Fruit fly (Drosophila melanogaster) whole organism, wandering third instar larva: ENCODE data around the gene CG34462.

Experiments
- Abd-B ChIP-seq: fragments of >200 bp; optimal IDR thresholded peaks from 2 replicates; lab custom pipeline; 2017; ENCODE audit warnings: missing biosample characterization, missing genetic modification characterization
- HLH106 ChIP-seq: fragments of 200-800 bp; optimal IDR thresholded peaks from 3 replicates; lab custom pipeline; 2019; ENCODE audit warnings: missing biosample characterization, mild to moderate bottlenecking, missing genetic modification characterization, moderate library complexity
- brk ChIP-seq: fragments of 200-800 bp; sonication (Bioruptor generic); optimal IDR thresholded peaks from 2 replicates; lab custom pipeline; 2016; ENCODE audit warnings: missing biosample characterization, mild to moderate bottlenecking, missing genetic modification characterization
- pan ChIP-seq: fragments of >200 bp; optimal IDR thresholded peaks from 2 replicates; lab custom pipeline; 2017
- psq ChIP-seq: fragments of 200-800 bp; sonication (Bioruptor generic); optimal IDR thresholded peaks from 3 replicates; lab custom pipeline; 2017; ENCODE audit warnings: missing biosample characterization, mild to moderate bottlenecking, missing genetic modification characterization, moderate library complexity
- woc ChIP-seq: sonication (Bioruptor generic); optimal IDR thresholded peaks from 2 replicates; lab custom pipeline; 2016; ENCODE audit warnings: missing biosample characterization, mild to moderate bottlenecking, missing genetic modification characterization

DNA sequence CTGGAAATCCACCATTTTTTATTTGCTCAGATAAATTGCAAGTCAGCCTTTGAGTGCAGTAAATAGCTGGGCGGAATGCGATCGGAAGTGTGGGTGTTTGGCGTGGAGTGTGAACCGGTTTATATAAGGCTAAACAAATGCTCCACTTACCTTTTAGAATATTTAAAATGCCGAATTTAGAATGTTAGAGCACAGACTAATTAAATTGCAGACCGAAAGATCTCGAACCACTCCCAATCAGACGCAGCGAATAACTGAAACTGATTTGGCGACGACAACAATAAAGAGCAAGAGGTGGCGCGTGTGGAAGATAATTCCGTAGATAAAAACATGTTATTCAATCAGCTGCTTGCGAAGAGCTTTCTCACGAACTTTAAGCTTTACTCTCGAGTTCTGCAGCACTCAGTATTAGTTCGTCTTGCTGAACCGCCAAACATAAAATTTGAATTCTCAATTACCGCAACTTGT lies 32.3 kb downstream of the CG34462 start, which contains the start of gene Idh:
- TF ChIP-seq psq (GFP tag; lab: Kevin White, UChicago) = peak; percentile 66
- TF ChIP-seq Abd-B (GFP tag; lab: Kevin White, UChicago) = no peak
- TF ChIP-seq brk = no peak
- TF ChIP-seq HLH106 = peak; percentile 17
- TF ChIP-seq woc (GFP tag; lab: Kevin White, UChicago) = no peak
- TF ChIP-seq pan (lab: Kevin White, UChicago) = no peak
